Worm (Caenorhabditis elegans) whole organism, midembryonic: Measurements from ENCODE around the gene ZK512.10.

Experiments
- T22C8.4 ChIP-seq: fragments of 200-800 bp; sonication (Bioruptor generic); IDR thresholded peaks from 2 replicates; pipeline ENCODE4 v1.3.6; 2022; ENCODE audit warnings: missing genetic modification characterization, missing compliant biosample characterization
- cog-1 ChIP-seq: sonication (generic microtip); optimal IDR thresholded peaks from 2 replicates; lab custom pipeline; 2016; ENCODE audit warnings: missing genetic modification characterization, missing compliant biosample characterization
- flt-1 ChIP-seq: fragments of 200-800 bp; sonication (Bioruptor generic); IDR thresholded peaks from 2 replicates; pipeline ENCODE4 v1.3.6; 2022; ENCODE audit warnings: missing genetic modification characterization, missing compliant biosample characterization
- klf-2 ChIP-seq: fragments of 200-800 bp; sonication (Bioruptor generic); conservative IDR thresholded peaks from 2 replicates; pipeline ENCODE4 v1.3.6; 2022; ENCODE audit warnings: missing genetic modification reagents, missing genetic modification characterization, missing compliant biosample characterization
- med-1 ChIP-seq: sonication (generic microtip); optimal IDR thresholded peaks from 2 replicates; lab custom pipeline; 2017; ENCODE audit warnings: missing genetic modification characterization, mild to moderate bottlenecking, missing compliant biosample characterization, antibody characterized with exemption, missing genetic modification reagents; ENCODE audit not compliant: insufficient read depth
- ref-1 ChIP-seq: fragments of 200-800 bp; sonication (Bioruptor generic); conservative IDR thresholded peaks from 2 replicates; pipeline ENCODE4 v1.3.6; 2022; ENCODE audit warnings: missing genetic modification reagents, missing genetic modification characterization, missing compliant biosample characterization
- tab-1 ChIP-seq: fragments of 200-800 bp; sonication (Bioruptor generic); IDR thresholded peaks from 2 replicates; pipeline ENCODE4 v1.3.6; 2022; ENCODE audit warnings: missing genetic modification characterization, missing compliant biosample characterization
- ztf-23 ChIP-seq: fragments of 200-800 bp; sonication (Bioruptor generic); IDR thresholded peaks from 2 replicates; pipeline ENCODE4 v1.3.6; 2022; ENCODE audit warnings: missing genetic modification reagents, missing genetic modification characterization, missing compliant biosample characterization
- ztf-29 ChIP-seq: fragments of 200-800 bp; sonication (Bioruptor generic); IDR thresholded peaks from 2 replicates; pipeline ENCODE4 v1.3.6; 2022; ENCODE audit warnings: missing genetic modification reagents, missing genetic modification characterization, missing compliant biosample characterization

DNA sequence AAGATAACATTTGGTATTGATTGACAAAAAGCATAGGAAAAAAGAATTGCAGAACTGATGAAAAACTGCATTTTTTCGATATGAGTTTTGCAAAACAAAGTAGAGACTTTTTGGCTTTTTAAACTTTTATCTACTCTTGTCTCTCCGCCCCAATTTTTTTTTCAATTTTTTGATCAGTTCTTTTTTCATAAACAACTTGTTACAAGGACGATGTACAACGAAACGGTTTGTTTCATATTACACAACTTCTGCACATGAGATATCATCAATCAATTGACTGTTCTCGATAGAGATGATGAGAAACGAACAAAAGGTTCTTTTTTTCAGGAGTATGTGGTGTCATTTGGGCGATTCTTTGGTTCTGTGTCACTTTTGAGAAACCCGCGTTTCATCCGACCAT, 7.9 kb downstream of the ZK512.10 start, which contains the start of gene ZK512.7:
- no peak for TF ChIP-seq ztf-23
- TF ChIP-seq T22C8.4 (GFP tag; lab: Robert Waterston, UW) = no peak
- no peak for TF ChIP-seq ztf-29 (GFP tag; lab: Robert Waterston, UW)
- TF ChIP-seq cog-1 (tag; lab: Kevin White, UChicago) = no peak
- no peak for TF ChIP-seq klf-2 (GFP tag; lab: Robert Waterston, UW)
- TF ChIP-seq tab-1 (GFP tag; lab: Robert Waterston, UW) = no peak
- no peak for TF ChIP-seq med-1 (GFP tag; lab: Kevin White, UChicago)
- TF ChIP-seq flt-1 (GFP tag; lab: Robert Waterston, UW) = no peak
- TF ChIP-seq ref-1 (GFP tag; lab: Robert Waterston, UW) = no peak
